Fruit fly (Drosophila melanogaster) whole organism, prepupa: Measurements from ENCODE around the gene Calr.

ENCODE experiments used
- CG8319 ChIP-seq: fragments of 200-800 bp; sonication (Bioruptor generic); optimal IDR thresholded peaks from 3 replicates; lab custom pipeline; 2016; ENCODE audit warnings: missing biosample characterization, missing genetic modification characterization
- CG9139 ChIP-seq: fragments of 200-800 bp; sonication (Bioruptor generic); optimal IDR thresholded peaks from 3 replicates; lab custom pipeline; 2017; ENCODE audit warnings: missing biosample characterization, mild to moderate bottlenecking, missing genetic modification characterization
- Ets96B ChIP-seq: fragments of 200-800 bp; optimal IDR thresholded peaks from 2 replicates; lab custom pipeline; 2019; ENCODE audit warnings: missing biosample characterization, mild to moderate bottlenecking, missing genetic modification characterization, moderate library complexity
- OdsH ChIP-seq: fragments of 200-800 bp; sonication (Bioruptor generic); optimal IDR thresholded peaks from 3 replicates; lab custom pipeline; 2016; ENCODE audit warnings: missing biosample characterization, missing genetic modification characterization
- fd59A ChIP-seq: fragments of 200-800 bp; sonication (Bioruptor generic); optimal IDR thresholded peaks from 2 replicates; lab custom pipeline; 2017; ENCODE audit warnings: missing biosample characterization, mild to moderate bottlenecking, missing genetic modification characterization, missing genetic modification reagents
- vri ChIP-seq: fragments of 200-800 bp; sonication (Bioruptor generic); optimal IDR thresholded peaks from 3 replicates; lab custom pipeline; 2016; ENCODE audit warnings: missing biosample characterization, mild to moderate bottlenecking, missing genetic modification characterization

DNA sequence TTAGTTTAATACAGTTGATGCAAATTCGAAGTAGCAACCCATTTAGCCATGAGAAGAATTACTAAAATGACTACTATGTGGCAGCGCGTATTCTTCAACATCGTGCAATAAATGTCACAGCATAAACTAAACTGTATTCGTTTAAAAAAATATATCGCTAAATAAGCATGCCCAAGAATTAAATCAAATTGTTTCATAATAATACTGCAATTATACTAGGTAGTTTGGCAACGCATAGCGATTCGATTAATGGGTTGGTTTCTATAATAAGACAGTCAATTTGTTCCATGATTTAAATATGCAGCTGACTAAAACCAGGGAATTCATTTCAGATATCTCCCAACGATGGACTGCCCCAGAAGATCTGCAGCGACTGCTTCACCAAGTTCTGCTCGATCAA is 47.5 kb downstream of the Calr start, which contains the start of gene CG33654:
- TF ChIP-seq vri (GFP tag; lab: Kevin White, UChicago) (no peak), CG9139 (GFP tag; lab: Kevin White, UChicago) (no peak), fd59A (no peak), OdsH (no peak), Ets96B (no peak), CG8319 (GFP tag; lab: Kevin White, UChicago) (no peak)
